Worm (Caenorhabditis elegans) whole organism, young adult: ENCODE results near the gene Y97E10C.1.

ENCODE experiments used
- B0336.3 ChIP-seq: fragments of 200-800 bp; sonication (Bioruptor generic); IDR thresholded peaks from 2 replicates; pipeline ENCODE4 v1.3.6; 2022; ENCODE audit warnings: missing genetic modification characterization, missing compliant biosample characterization
- C06A6.2 ChIP-seq: fragments of 200-800 bp; sonication (Bioruptor generic); conservative IDR thresholded peaks from 2 replicates; pipeline ENCODE4 v1.3.6; 2022; ENCODE audit warnings: missing genetic modification characterization, missing compliant biosample characterization
- F33H1.4 ChIP-seq: fragments of 200-800 bp; sonication (Bioruptor generic); IDR thresholded peaks from 2 replicates; pipeline ENCODE4 v1.3.6; 2022; ENCODE audit warnings: missing genetic modification reagents, missing genetic modification characterization, missing compliant biosample characterization
- F37B4.10 ChIP-seq: fragments of 200-800 bp; sonication (Bioruptor generic); IDR thresholded peaks from 2 replicates; pipeline ENCODE4 v1.3.6; 2022; ENCODE audit warnings: missing genetic modification characterization, missing compliant biosample characterization
- F57C9.4 ChIP-seq: sonication (generic microtip); optimal IDR thresholded peaks from 2 replicates; lab custom pipeline; 2017; ENCODE audit warnings: mild to moderate bottlenecking, missing genetic modification characterization, missing compliant biosample characterization
- K12H6.12 ChIP-seq: fragments of 200-800 bp; sonication (Bioruptor generic); optimal IDR thresholded peaks from 2 replicates; lab custom pipeline; 2018; ENCODE audit warnings: mild to moderate bottlenecking, missing genetic modification characterization, missing compliant biosample characterization
- Y53G8AR.9 ChIP-seq: fragments of 200-800 bp; sonication (Bioruptor generic); conservative IDR thresholded peaks from 2 replicates; pipeline ENCODE4 v1.3.6; 2022; ENCODE audit warnings: missing genetic modification reagents, missing genetic modification characterization, missing compliant biosample characterization
- Y56A3A.18 ChIP-seq: fragments of 200-800 bp; sonication (Bioruptor generic); IDR thresholded peaks from 2 replicates; pipeline ENCODE4 v1.3.6; 2022; ENCODE audit warnings: missing genetic modification reagents, missing genetic modification characterization, missing compliant biosample characterization
- Y67H2A.10 ChIP-seq: fragments of 200-800 bp; sonication (Bioruptor generic); conservative IDR thresholded peaks from 2 replicates; pipeline ENCODE4 v1.3.6; 2022; ENCODE audit warnings: missing genetic modification reagents, missing genetic modification characterization, missing compliant biosample characterization
- akir-1 ChIP-seq: fragments of 200-800 bp; sonication (Bioruptor generic); optimal IDR thresholded peaks from 2 replicates; lab custom pipeline; 2018; ENCODE audit warnings: mild to moderate bottlenecking, missing genetic modification characterization, moderate library complexity, missing compliant biosample characterization
- aptf-2 ChIP-seq: fragments of 200-800 bp; sonication (Bioruptor generic); conservative IDR thresholded peaks from 2 replicates; pipeline ENCODE4 v1.3.6; 2022; ENCODE audit warnings: missing genetic modification reagents, missing genetic modification characterization, missing compliant biosample characterization
- aptf-3 ChIP-seq: fragments of 200-800 bp; sonication (Bioruptor generic); IDR thresholded peaks from 2 replicates; pipeline ENCODE4 v1.3.6; 2022; ENCODE audit warnings: missing genetic modification characterization, missing compliant biosample characterization
- atf-7 ChIP-seq: sonication (generic microtip); optimal IDR thresholded peaks from 2 replicates; lab custom pipeline; 2017; ENCODE audit warnings: mild to moderate bottlenecking, missing genetic modification characterization, missing compliant biosample characterization
- attf-3 ChIP-seq: fragments of 200-800 bp; sonication (Bioruptor generic); conservative IDR thresholded peaks from 2 replicates; pipeline ENCODE4 v1.3.6; 2022; ENCODE audit warnings: missing genetic modification reagents, missing genetic modification characterization, missing compliant biosample characterization
- attf-5 ChIP-seq: fragments of 200-800 bp; sonication (Bioruptor generic); optimal IDR thresholded peaks from 2 replicates; lab custom pipeline; 2018; ENCODE audit warnings: mild to moderate bottlenecking, missing genetic modification characterization, missing compliant biosample characterization
- bed-1 ChIP-seq: fragments of 200-800 bp; sonication (Bioruptor generic); IDR thresholded peaks from 2 replicates; pipeline ENCODE4 v1.3.6; 2022; ENCODE audit warnings: missing genetic modification reagents, missing genetic modification characterization, missing compliant biosample characterization
- ccch-3 ChIP-seq: fragments of 200-800 bp; sonication (Bioruptor generic); optimal IDR thresholded peaks from 2 replicates; lab custom pipeline; 2018; ENCODE audit warnings: mild to moderate bottlenecking, missing genetic modification characterization, missing compliant biosample characterization
- ceh-91 ChIP-seq: fragments of 200-800 bp; sonication (Bioruptor generic); IDR thresholded peaks from 2 replicates; pipeline ENCODE4 v1.3.6; 2022; ENCODE audit warnings: missing genetic modification reagents, missing genetic modification characterization, missing compliant biosample characterization
- dpff-1 ChIP-seq: sonication (generic microtip); optimal IDR thresholded peaks from 2 replicates; lab custom pipeline; 2017; ENCODE audit warnings: mild to moderate bottlenecking, missing genetic modification characterization, missing compliant biosample characterization
- dpl-1 ChIP-seq: fragments of 150-350 bp; optimal IDR thresholded peaks from 2 replicates; lab custom pipeline; 2014; ENCODE audit warnings: missing biosample characterization, missing genetic modification reagents, missing genetic modification characterization
- efl-1 ChIP-seq: fragments of 150-350 bp; optimal IDR thresholded peaks from 2 replicates; lab custom pipeline; 2014; ENCODE audit warnings: missing biosample characterization, missing genetic modification reagents, missing genetic modification characterization
- ekl-4 ChIP-seq: fragments of 200-800 bp; sonication (Bioruptor generic); IDR thresholded peaks from 2 replicates; pipeline ENCODE4 v1.3.6; 2022; ENCODE audit warnings: missing genetic modification reagents, missing genetic modification characterization, missing compliant biosample characterization
- fkh-3 ChIP-seq: sonication (generic microtip); optimal IDR thresholded peaks from 2 replicates; lab custom pipeline; 2016; ENCODE audit warnings: mild to moderate bottlenecking, missing genetic modification characterization, missing compliant biosample characterization
- hlh-26 ChIP-seq: fragments of 200-800 bp; sonication (Bioruptor generic); conservative IDR thresholded peaks from 2 replicates; pipeline ENCODE4 v1.3.6; 2022; ENCODE audit warnings: missing genetic modification reagents, missing genetic modification characterization, missing compliant biosample characterization
- hmg-1.2 ChIP-seq: fragments of 200-800 bp; sonication (Bioruptor generic); IDR thresholded peaks from 2 replicates; pipeline ENCODE4 v1.3.6; 2022; ENCODE audit warnings: missing genetic modification reagents, missing genetic modification characterization, missing compliant biosample characterization
- hmg-20 ChIP-seq: fragments of 200-800 bp; sonication (Bioruptor generic); IDR thresholded peaks from 2 replicates; pipeline ENCODE4 v1.3.6; 2022; ENCODE audit warnings: missing genetic modification reagents, missing genetic modification characterization, missing compliant biosample characterization
- hsf-1 ChIP-seq: fragments of 200-800 bp; sonication (Bioruptor generic); IDR thresholded peaks from 2 replicates; pipeline ENCODE4 v1.3.6; 2022; ENCODE audit warnings: missing genetic modification reagents, missing genetic modification characterization, missing compliant biosample characterization
- let-607 ChIP-seq, 2 experiments: fragments of 200-800 bp in 1 of 2; sonication (Bioruptor generic) in 1 of 2; sonication (generic microtip) in 1 of 2; optimal IDR thresholded peaks; 2 replicates each; lab custom pipeline; 2016 to 2018; ENCODE audit warnings: mild to moderate bottlenecking in 2 of 2, missing compliant biosample characterization in 2 of 2, missing genetic modification characterization in 2 of 2, moderate library complexity in 2 of 2, missing genotype in 1 of 2
- lin-35 ChIP-seq, 3 experiments: fragments of 150-350 bp in 2 of 3; sonication (generic microtip) in 1 of 3; optimal IDR thresholded peaks; 2 replicates each; lab custom pipeline; 2014 to 2018; ENCODE audit warnings: missing biosample characterization in 3 of 3, missing genetic modification characterization in 3 of 3, missing genetic modification reagents in 3 of 3
- lin-54 ChIP-seq: fragments of 200-800 bp; sonication (Bioruptor generic); optimal IDR thresholded peaks from 2 replicates; lab custom pipeline; 2018; ENCODE audit warnings: mild to moderate bottlenecking, missing genetic modification characterization, missing compliant biosample characterization
- lsl-1 ChIP-seq: fragments of 200-800 bp; sonication (Bioruptor generic); optimal IDR thresholded peaks from 2 replicates; lab custom pipeline; 2018; ENCODE audit warnings: mild to moderate bottlenecking, missing genetic modification characterization, moderate library complexity, missing compliant biosample characterization
- madf-3 ChIP-seq: fragments of 200-800 bp; sonication (Bioruptor generic); IDR thresholded peaks from 2 replicates; pipeline ENCODE4 v1.3.6; 2022; ENCODE audit warnings: missing genetic modification reagents, missing genetic modification characterization, missing compliant biosample characterization
- nhr-120 ChIP-seq: fragments of 200-800 bp; sonication (Bioruptor generic); IDR thresholded peaks from 2 replicates; pipeline ENCODE4 v1.3.6; 2022; ENCODE audit warnings: missing genetic modification characterization, missing compliant biosample characterization
- nhr-80 ChIP-seq: sonication (generic microtip); optimal IDR thresholded peaks from 2 replicates; lab custom pipeline; 2016; ENCODE audit warnings: missing genetic modification characterization, missing compliant biosample characterization
- nhr-90 ChIP-seq: sonication (generic microtip); optimal IDR thresholded peaks from 2 replicates; lab custom pipeline; 2016; ENCODE audit warnings: missing genotype, mild to moderate bottlenecking, missing genetic modification characterization, missing compliant biosample characterization
- rcor-1 ChIP-seq: fragments of 200-800 bp; sonication (Bioruptor generic); IDR thresholded peaks from 2 replicates; pipeline ENCODE4 v1.3.6; 2022; ENCODE audit warnings: missing genetic modification reagents, missing genetic modification characterization, missing compliant biosample characterization
- rec-8 ChIP-seq, 2 experiments: sonication (generic microtip); optimal IDR thresholded peaks; 2 replicates each; lab custom pipeline; 2016; ENCODE audit warnings: mild to moderate bottlenecking in 2 of 2, missing genetic modification characterization in 2 of 2, missing genetic modification reagents in 2 of 2, missing genotype in 2 of 2, missing biosample characterization in 1 of 2, missing compliant biosample characterization in 1 of 2, moderate library complexity in 1 of 2
- repo-1 ChIP-seq: sonication (generic microtip); optimal IDR thresholded peaks from 2 replicates; lab custom pipeline; 2017; ENCODE audit warnings: mild to moderate bottlenecking, missing genetic modification characterization, missing compliant biosample characterization
- rpc-1 ChIP-seq, 2 experiments: fragments of 150-350 bp in 1 of 2; sonication (generic microtip) in 1 of 2; optimal IDR thresholded peaks; 2 replicates each; lab custom pipeline; 2014 to 2018; ENCODE audit warnings: missing biosample characterization in 1 of 2, missing genetic modification characterization in 1 of 2, missing genetic modification reagents in 1 of 2, missing genotype in 1 of 2
- sea-2 ChIP-seq: fragments of 200-800 bp; sonication (Bioruptor generic); IDR thresholded peaks from 2 replicates; pipeline ENCODE4 v1.3.6; 2022; ENCODE audit warnings: missing genetic modification characterization, missing compliant biosample characterization
- snpc-1.1 ChIP-seq: sonication (generic microtip); optimal IDR thresholded peaks from 2 replicates; lab custom pipeline; 2017; ENCODE audit warnings: missing genetic modification characterization, mild to moderate bottlenecking, missing compliant biosample characterization, antibody characterized with exemption, moderate library complexity, missing genotype, missing genetic modification reagents; ENCODE audit not compliant: insufficient read depth
- somi-1 ChIP-seq: fragments of 200-800 bp; sonication (Bioruptor generic); optimal IDR thresholded peaks from 2 replicates; lab custom pipeline; 2018; ENCODE audit warnings: mild to moderate bottlenecking, missing genetic modification characterization, missing compliant biosample characterization
- tbx-9 ChIP-seq: sonication (generic microtip); optimal IDR thresholded peaks from 2 replicates; lab custom pipeline; 2016; ENCODE audit warnings: borderline replicate concordance, missing genetic modification characterization, inconsistent platforms, missing compliant biosample characterization
- unc-130 ChIP-seq: sonication (generic microtip); optimal IDR thresholded peaks from 2 replicates; lab custom pipeline; 2016; ENCODE audit warnings: missing genetic modification reagents, missing genetic modification characterization, missing compliant biosample characterization
- ztf-18 ChIP-seq: sonication (generic microtip); optimal IDR thresholded peaks from 2 replicates; lab custom pipeline; 2016; ENCODE audit warnings: missing genotype, mild to moderate bottlenecking, missing genetic modification characterization, missing compliant biosample characterization
- ztf-28 ChIP-seq: fragments of 200-800 bp; sonication (Bioruptor generic); IDR thresholded peaks from 2 replicates; pipeline ENCODE4 v1.3.6; 2022; ENCODE audit warnings: missing genetic modification reagents, missing genetic modification characterization, missing compliant biosample characterization
- ztf-3 ChIP-seq: fragments of 200-800 bp; sonication (Bioruptor generic); optimal IDR thresholded peaks from 2 replicates; lab custom pipeline; 2018; ENCODE audit warnings: mild to moderate bottlenecking, missing genetic modification characterization, missing compliant biosample characterization
- ztf-6 ChIP-seq: fragments of 200-800 bp; sonication (Bioruptor generic); IDR thresholded peaks from 2 replicates; pipeline ENCODE4 v1.3.6; 2022; ENCODE audit warnings: missing genetic modification reagents, missing genetic modification characterization, missing compliant biosample characterization

Gene Y97E10C.1

DNA sequence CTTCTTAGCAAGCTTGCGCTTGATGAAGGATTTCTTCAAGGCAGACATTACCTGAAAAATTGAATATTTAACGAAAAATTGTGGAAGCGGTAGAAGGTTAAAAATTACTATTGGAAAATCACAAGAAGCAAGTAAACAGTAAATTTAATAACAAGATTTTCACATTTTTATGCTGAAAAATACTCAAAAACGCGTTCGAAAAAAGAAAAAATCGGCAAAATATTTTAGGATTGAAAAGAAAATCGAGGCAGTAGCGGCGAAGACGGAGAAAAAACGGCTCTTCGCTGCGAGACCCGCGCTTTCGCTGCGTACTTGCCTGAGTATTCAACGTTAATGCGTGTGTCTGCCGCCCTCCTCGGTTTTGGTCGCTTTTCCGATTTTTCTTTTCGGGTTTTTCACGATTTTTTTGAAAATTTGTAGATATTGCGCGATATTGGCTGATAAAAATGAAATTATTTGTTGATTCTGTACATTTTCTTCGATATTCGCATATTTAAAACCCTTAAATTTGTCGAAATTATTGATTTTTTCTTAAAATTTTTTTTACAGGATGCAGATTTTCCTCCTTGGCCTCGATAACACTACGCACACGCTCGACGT is 47.5 kb downstream of the Y97E10C.1 start, which contains the start of the genes rpl-39 and rps-30 (continued):
- TF ChIP-seq hsf-1 (GFP tag; lab: Robert Waterston, UW) = peak; percentile 62; the same call in 1 of the 2 replicates
- TF ChIP-seq nhr-80 (tag; lab: Kevin White, UChicago) = peak; percentile 62
- no peak for TF ChIP-seq ztf-6
- TF ChIP-seq atf-7 (tag; lab: Kevin White, UChicago) = no peak
- peak; percentile 79; the same call in 1 of the 2 replicates for TF ChIP-seq madf-3 (GFP tag; lab: Robert Waterston, UW)
- no peak for TF ChIP-seq K12H6.12 (tag; lab: Kevin White, UChicago)
- no peak for TF ChIP-seq hlh-26
- no peak for TF ChIP-seq C06A6.2 (GFP tag; lab: Robert Waterston, UW)
- TF ChIP-seq ekl-4 (GFP tag; lab: Robert Waterston, UW) = peak; percentile 42; the same call in 1 of the 2 replicates
- TF ChIP-seq dpff-1 = no peak
- TF ChIP-seq F37B4.10 (GFP tag; lab: Robert Waterston, UW) = no peak
- no peak for TF ChIP-seq aptf-2 (GFP tag; lab: Robert Waterston, UW)
- peak; percentile 78 for TF ChIP-seq ceh-91 (GFP tag; lab: Robert Waterston, UW)
- peak; percentile 77 for TF ChIP-seq attf-5 (GFP tag; lab: Kevin White, UChicago)
- no peak for TF ChIP-seq ztf-28 (GFP tag; lab: Robert Waterston, UW)
- no peak for TF ChIP-seq sea-2 (GFP tag; lab: Robert Waterston, UW)
- no peak for TF ChIP-seq tbx-9 (tag; lab: Kevin White, UChicago)
- peak; percentile 24 for TF ChIP-seq efl-1 (GFP tag; lab: Kevin White, UChicago)
- peak; percentile 33 for TF ChIP-seq lsl-1 (GFP tag; lab: Kevin White, UChicago)
- no peak for TF ChIP-seq hmg-20 (GFP tag; lab: Robert Waterston, UW)
- no peak for TF ChIP-seq F57C9.4 (tag; lab: Kevin White, UChicago)
- TF ChIP-seq lin-35 (GFP tag; optimal IDR thresholded peaks at IDR 0.05; lab: Kevin White, UChicago) = peak in 1 of 3 experiments; percentile 53
- peak; percentile 72 for TF ChIP-seq rcor-1 (GFP tag; lab: Robert Waterston, UW)
- peak in 1 of 2 experiments; percentile 22 for TF ChIP-seq let-607 (tag; optimal IDR thresholded peaks at IDR 0.05; lab: Kevin White, UChicago)
- no peak for TF ChIP-seq ztf-3 (GFP tag; lab: Kevin White, UChicago)
- no peak for TF ChIP-seq Y53G8AR.9 (GFP tag; lab: Robert Waterston, UW)
- no peak for TF ChIP-seq B0336.3 (GFP tag; lab: Robert Waterston, UW)
- no peak for TF ChIP-seq Y56A3A.18
- TF ChIP-seq attf-3 (GFP tag; lab: Robert Waterston, UW) = 0 out of 2 replicates have a peak, but pooled peaks have one; percentile 27
- TF ChIP-seq aptf-3 (GFP tag; lab: Robert Waterston, UW) = no peak
- peak; percentile 71 for TF ChIP-seq lin-54 (GFP tag; lab: Kevin White, UChicago)
- TF ChIP-seq dpl-1 (GFP tag; lab: Kevin White, UChicago) = no peak
- TF ChIP-seq hmg-1.2 = peak; percentile 88
- TF ChIP-seq unc-130 (GFP tag; lab: Kevin White, UChicago) = no peak
- no peak for TF ChIP-seq fkh-3 (tag; lab: Kevin White, UChicago)
- TF ChIP-seq repo-1 (tag; lab: Kevin White, UChicago) = no peak
- no peak for TF ChIP-seq nhr-120
- TF ChIP-seq rec-8 (tag; optimal IDR thresholded peaks at IDR 0.05; lab: Kevin White, UChicago) = no peak
- TF ChIP-seq ccch-3 = no peak
- TF ChIP-seq Y67H2A.10 (GFP tag; lab: Robert Waterston, UW) = peak; percentile 53; the same call in 1 of the 2 replicates
- peak; percentile 23 for TF ChIP-seq somi-1 (GFP tag; lab: Kevin White, UChicago)
- peak; percentile 96 for TF ChIP-seq F33H1.4 (GFP tag; lab: Robert Waterston, UW)
- peak; percentile 29 for TF ChIP-seq snpc-1.1 (tag; lab: Kevin White, UChicago)
- TF ChIP-seq akir-1 (GFP tag; lab: Kevin White, UChicago) = no peak
- no peak for TF ChIP-seq ztf-18 (tag; lab: Kevin White, UChicago)
- no peak for TF ChIP-seq rpc-1 (optimal IDR thresholded peaks at IDR 0.05; lab: Kevin White, UChicago)
- no peak for TF ChIP-seq rpc-1 (tag; optimal IDR thresholded peaks at IDR 0.05; lab: Kevin White, UChicago)
- no peak for TF ChIP-seq nhr-90 (tag; lab: Kevin White, UChicago)
- no peak for TF ChIP-seq bed-1
